Fruit fly (Drosophila melanogaster): Measurements from ENCODE around the gene CG2211.
A peak's percentile ranks its signal among the peaks of the same experiment; 100 is the strongest.

The CG2211 gene

dm6 chr3L:1307005-1307632, 28.0 kb downstream of the CG2211 start, which contains the start of the genes Ctr9 and Nt5a (continued):
- TF ChIP-seq Spps (tag; optimal IDR thresholded peaks at IDR 0.05) (no peak), en (GFP tag; optimal IDR thresholded peaks at IDR 0.05) (peak; percentile 14), unpg (GFP tag; optimal IDR thresholded peaks at IDR 0.05) (no peak), tin (GFP tag; optimal IDR thresholded peaks at IDR 0.05) (peak; percentile 54), CG8924 (tag; optimal IDR thresholded peaks at IDR 0.05) (peak; percentile 52), CG4617 (GFP tag; optimal IDR thresholded peaks at IDR 0.05; ENCODE audit: borderline replicate concordance) (peak; percentile 98), mirr (GFP tag; optimal IDR thresholded peaks at IDR 0.05) (peak; percentile 64), CG14710 (tag; optimal IDR thresholded peaks at IDR 0.05) (peak; percentile 69), Poxn (GFP tag; IDR thresholded peaks at IDR 0.05) (no peak), sd (tag; optimal IDR thresholded peaks at IDR 0.05) (peak; percentile 40), Fer1 (GFP tag; optimal IDR thresholded peaks at IDR 0.05) (peak; percentile 52), insv (GFP tag; optimal IDR thresholded peaks at IDR 0.05) (peak in 1 of 2 experiments; percentile 71), Doc3 (GFP tag; IDR thresholded peaks at IDR 0.05; ENCODE audit: partially characterized antibody) (peak; percentile 65), ttk (GFP tag; IDR thresholded peaks at IDR 0.05) (no peak), NK7.1 (GFP tag; optimal IDR thresholded peaks at IDR 0.05) (peak; percentile 28), CG6689 (GFP tag; IDR thresholded peaks at IDR 0.05) (no peak), dati (GFP tag; IDR thresholded peaks at IDR 0.05) (no peak), chinmo (GFP tag; IDR thresholded peaks at IDR 0.05; ENCODE audit: partially characterized antibody) (0 out of 4 replicates have a peak, but pooled peaks have one; percentile 57), trh (GFP tag; optimal IDR thresholded peaks at IDR 0.05) (no peak), bbx (GFP tag; IDR thresholded peaks at IDR 0.05; ENCODE audit: partially characterized antibody) (peak; percentile 81), CG34224 (GFP tag; IDR thresholded peaks at IDR 0.05; ENCODE audit: partially characterized antibody) (peak; percentile 81), CG1529 (GFP tag; optimal IDR thresholded peaks at IDR 0.05) (no peak), CG13123 (GFP tag; optimal IDR thresholded peaks at IDR 0.05) (peak; percentile 33), Hr39 (optimal IDR thresholded peaks at IDR 0.05) (no peak), CG1603 (tag; optimal IDR thresholded peaks at IDR 0.05) (peak; percentile 85), twi (tag; optimal IDR thresholded peaks at IDR 0.05) (peak; percentile 56), Chrac-16 (GFP tag; optimal IDR thresholded peaks at IDR 0.05) (peak; percentile 59), CG9817 (tag; optimal IDR thresholded peaks at IDR 0.05) (peak; percentile 65), CG9609 (GFP tag; optimal IDR thresholded peaks at IDR 0.05) (peak; percentile 5), E2f2 (GFP tag; IDR thresholded peaks at IDR 0.05) (peak; percentile 53), zfh2 (GFP tag; optimal IDR thresholded peaks at IDR 0.05) (peak; percentile 75), Opbp (GFP tag; IDR thresholded peaks at IDR 0.05; ENCODE audit: partially characterized antibody) (peak; percentile 88), Sry-β (GFP tag; optimal IDR thresholded peaks at IDR 0.05) (peak; percentile 96), wor (GFP tag; IDR thresholded peaks at IDR 0.05) (no peak), Ets65A (GFP tag) (peak; percentile 90), Pdp1 (GFP tag; optimal IDR thresholded peaks at IDR 0.05) (peak; percentile 53 to 100), Optix (GFP tag; IDR thresholded peaks at IDR 0.05) (no peak), grn (GFP tag; optimal IDR thresholded peaks at IDR 0.05) (peak; percentile 41), Fer3 (tag; optimal IDR thresholded peaks at IDR 0.05) (peak; percentile 36), CG8290 (GFP tag; optimal IDR thresholded peaks at IDR 0.05) (no peak), CG8290 (tag; optimal IDR thresholded peaks at IDR 0.05) (peak in 1 of 2 experiments; percentile 90), tgo (GFP tag; IDR thresholded peaks at IDR 0.05) (no peak), vnd (GFP tag; IDR thresholded peaks at IDR 0.05; ENCODE audit: partially characterized antibody) (no peak), CG8089 (GFP tag; optimal IDR thresholded peaks at IDR 0.05) (peak; percentile 2), Atf6 (GFP tag; IDR thresholded peaks at IDR 0.05) (no peak), CG11723 (GFP tag; optimal IDR thresholded peaks at IDR 0.05) (no peak), gsb (GFP tag; IDR thresholded peaks at IDR 0.05) (no peak), gem (tag; optimal IDR thresholded peaks at IDR 0.05) (no peak), D19A (tag; optimal IDR thresholded peaks at IDR 0.05) (no peak), CG17385 (GFP tag; optimal IDR thresholded peaks at IDR 0.05) (peak; percentile 8), CG10565 (GFP tag; optimal IDR thresholded peaks at IDR 0.05) (no peak)

Data from whole organism, embryonic.